Worm (Caenorhabditis elegans): ENCODE results near the gene T04F8.2.

The T04F8.2 gene

ce11 chrX:11645517-11645916 is 10.9 kb downstream of the T04F8.2 start:
- TF ChIP-seq ceh-9 (tag; optimal IDR thresholded peaks at IDR 0.05) (no peak), fkh-6 (tag; optimal IDR thresholded peaks at IDR 0.05) (no peak), elt-2 (tag; optimal IDR thresholded peaks at IDR 0.05) (peak; percentile 24), pqm-1 (tag; optimal IDR thresholded peaks at IDR 0.05) (no peak), madf-2 (tag; optimal IDR thresholded peaks at IDR 0.05) (no peak)

- TF ChIP-seq C38D4.7 (GFP tag; optimal IDR thresholded peaks at IDR 0.05) = peak; percentile 71
- peak; percentile 67 for TF ChIP-seq ceh-18 (tag; optimal IDR thresholded peaks at IDR 0.05)
- TF ChIP-seq T23F11.4 (GFP tag; optimal IDR thresholded peaks at IDR 0.05) = peak; percentile 67
- TF ChIP-seq ceh-31 (tag; optimal IDR thresholded peaks at IDR 0.05) = peak; percentile 68
- peak; percentile 32 for TF ChIP-seq sdc-2 (tag; optimal IDR thresholded peaks at IDR 0.05)
- TF ChIP-seq hlh-8 (tag; optimal IDR thresholded peaks at IDR 0.05) = peak; percentile 8
- TF ChIP-seq lin-11 (tag; optimal IDR thresholded peaks at IDR 0.05) = peak; percentile 55
- peak; percentile 76 for TF ChIP-seq gmeb-2 (tag; optimal IDR thresholded peaks at IDR 0.05)
- TF ChIP-seq elt-2 (tag; optimal IDR thresholded peaks at IDR 0.05) = peak; percentile 48
- peak; percentile 77 for TF ChIP-seq ceh-6 (GFP tag; optimal IDR thresholded peaks at IDR 0.05)
- peak; percentile 72 for TF ChIP-seq tbx-2 (tag; optimal IDR thresholded peaks at IDR 0.05)
- peak; percentile 53 for TF ChIP-seq sox-4 (tag; optimal IDR thresholded peaks at IDR 0.05)
- TF ChIP-seq ceh-19 (GFP tag; optimal IDR thresholded peaks at IDR 0.05) = peak; percentile 87
- peak; percentile 67 for TF ChIP-seq pha-2 (tag; optimal IDR thresholded peaks at IDR 0.05)
- TF ChIP-seq hlh-13 (GFP tag; optimal IDR thresholded peaks at IDR 0.05) = peak; percentile 70
- peak; percentile 69 for TF ChIP-seq che-1 (tag; optimal IDR thresholded peaks at IDR 0.05)
- TF ChIP-seq K02D7.2 (tag; optimal IDR thresholded peaks at IDR 0.05) = peak; percentile 66
- peak; percentile 61 for TF ChIP-seq Y22D7AL.16 (tag; optimal IDR thresholded peaks at IDR 0.05)
- TF ChIP-seq ceh-14 (tag; optimal IDR thresholded peaks at IDR 0.05) = peak; percentile 58
- peak; percentile 77 for TF ChIP-seq unc-42 (tag; optimal IDR thresholded peaks at IDR 0.05)
- peak; percentile 34 for TF ChIP-seq ztf-16 (tag; optimal IDR thresholded peaks at IDR 0.05)
- TF ChIP-seq pat-9 (tag; optimal IDR thresholded peaks at IDR 0.05) = peak; percentile 78
- peak; percentile 0 for TF ChIP-seq rnt-1 (tag; optimal IDR thresholded peaks at IDR 0.05)
Observed at ce11 chrX:11643767-11644235, 12.6 kb downstream of the T04F8.2 start, which contains the start of gene sto-4. Gene sto-4, plus strand, starts transcription at chrX:11644126.

DNA sequence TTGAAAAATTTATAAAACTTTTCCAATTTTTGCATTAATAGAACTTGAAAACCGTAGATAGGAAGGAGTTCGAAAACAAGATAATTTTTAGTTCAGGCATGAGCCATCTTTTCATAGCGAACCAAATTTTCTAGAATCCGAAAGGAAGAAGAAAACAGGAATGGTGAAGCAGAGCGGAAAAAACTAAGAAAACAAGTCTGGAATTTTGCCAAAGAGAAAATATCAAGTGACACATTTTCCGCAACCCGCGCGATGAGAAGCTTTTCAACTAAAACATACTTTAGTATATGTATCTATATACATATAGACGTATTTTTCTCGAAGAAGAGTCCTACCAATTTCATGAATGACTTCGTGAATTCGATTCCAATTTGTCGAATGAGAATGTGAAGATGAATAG is 14.8 kb downstream of the T04F8.2 start:
- TF ChIP-seq hlh-6 (tag; optimal IDR thresholded peaks at IDR 0.05) = no peak
- no peak for TF ChIP-seq hlh-30 (tag; optimal IDR thresholded peaks at IDR 0.05; ENCODE audit: insufficient read depth)
- TF ChIP-seq ceh-9 (tag; optimal IDR thresholded peaks at IDR 0.05) = no peak
- no peak for TF ChIP-seq odd-2 (tag; optimal IDR thresholded peaks at IDR 0.05)
- no peak for TF ChIP-seq unc-86 (tag; optimal IDR thresholded peaks at IDR 0.05)

- no peak for TF ChIP-seq hlh-8 (tag; optimal IDR thresholded peaks at IDR 0.05)
- TF ChIP-seq ceh-24 (tag; optimal IDR thresholded peaks at IDR 0.05) = no peak
- TF ChIP-seq ceh-14 (tag; optimal IDR thresholded peaks at IDR 0.05) = peak; percentile 1
- TF ChIP-seq unc-42 (tag; optimal IDR thresholded peaks at IDR 0.05) = peak; percentile 84
- TF ChIP-seq pag-3 (tag; optimal IDR thresholded peaks at IDR 0.05; ENCODE audit: borderline replicate concordance) = no peak
- no peak for TF ChIP-seq elt-4 (tag; optimal IDR thresholded peaks at IDR 0.05)
- TF ChIP-seq ceh-45 (GFP tag; IDR thresholded peaks at IDR 0.05) = no peak
- no peak for TF ChIP-seq ets-4 (tag; optimal IDR thresholded peaks at IDR 0.05)
Observed at ce11 chrX:11640463-11640995, 15.8 kb downstream of the T04F8.2 start.

Data from whole organism, late embryonic.